Fruit fly (Drosophila melanogaster) S2 (cell line): ENCODE measurements around the gene hwt.

Experiments used
- CG8478 ChIP-seq: fragments of >200 bp; optimal IDR thresholded peaks from 2 replicates; lab custom pipeline; 2018
- CTCF ChIP-seq, 2 experiments: fragments of >200 bp; optimal IDR thresholded peaks; 2 replicates each; lab custom pipeline; 2018

DNA sequence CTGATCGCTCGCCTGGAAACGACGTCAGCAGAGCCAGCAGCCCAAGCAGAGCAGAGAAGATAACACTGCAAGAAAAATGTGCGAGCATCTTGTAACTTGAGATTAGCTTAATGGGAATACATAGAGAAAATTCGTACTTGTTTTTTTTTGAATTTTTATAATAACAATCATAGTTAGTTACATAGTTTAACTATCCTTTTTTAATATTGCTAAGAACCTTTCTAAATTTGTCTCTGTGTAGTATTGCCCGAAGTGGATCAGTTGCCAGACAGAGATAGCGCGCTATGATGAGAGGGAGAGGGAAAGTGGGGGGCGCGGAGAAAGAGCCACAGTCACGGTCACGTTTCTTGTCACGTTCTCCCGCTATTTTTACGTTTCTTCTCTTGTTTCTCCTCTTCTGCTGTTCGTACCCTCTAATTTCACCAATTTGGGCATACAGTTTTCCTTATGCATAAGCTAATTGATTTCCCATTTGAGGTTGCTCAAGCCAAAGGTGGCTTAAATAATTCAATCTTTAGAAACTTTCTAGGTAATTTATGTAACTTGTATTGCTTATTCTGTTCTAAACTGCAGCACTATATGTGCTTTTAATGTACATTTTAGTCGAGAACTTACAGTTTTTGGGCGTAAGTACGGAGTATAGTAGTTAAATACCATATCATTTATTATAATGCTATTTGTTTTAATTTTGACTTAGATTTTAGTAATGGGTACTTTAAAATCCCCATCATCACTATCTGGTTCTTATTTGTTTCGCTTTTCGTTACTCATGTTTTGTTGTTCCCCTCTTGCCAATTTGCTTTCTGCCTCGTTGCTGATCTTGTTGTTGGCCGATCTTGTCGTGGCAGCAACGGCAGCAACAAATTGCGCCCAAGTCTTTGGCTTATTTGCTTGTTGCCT is 57.3 kb downstream of the hwt start:
- TF ChIP-seq CG8478 (lab: Kevin White, UChicago) (no peak), CTCF (optimal IDR thresholded peaks at IDR 0.05; lab: Kevin White, UChicago) (no peak)
